Fruit fly (Drosophila melanogaster): ENCODE measurements around the gene ppk22.

The ppk22 gene

dm6 chr3R:24828234-24828633, 31.4 kb downstream of the ppk22 start, which contains the start of gene RabX4 (continued):
- TF ChIP-seq NC2α (GFP tag; optimal IDR thresholded peaks at IDR 0.05): no peak
- no peak for TF ChIP-seq CG17361 (GFP tag; IDR thresholded peaks at IDR 0.05)
- TF ChIP-seq CG7271 (tag; optimal IDR thresholded peaks at IDR 0.05): no peak
- no peak for TF ChIP-seq pfk (GFP tag; optimal IDR thresholded peaks at IDR 0.05)
- no peak for TF ChIP-seq CG3838 (GFP tag; optimal IDR thresholded peaks at IDR 0.05)
- no peak for TF ChIP-seq CG12744 (GFP tag; optimal IDR thresholded peaks at IDR 0.05)
- TF ChIP-seq ewg (GFP tag; optimal IDR thresholded peaks at IDR 0.05): peak; percentile 99
- no peak for TF ChIP-seq ttk (GFP tag; IDR thresholded peaks at IDR 0.05)
- no peak for TF ChIP-seq vfl (GFP tag; optimal IDR thresholded peaks at IDR 0.05)
- no peak for TF ChIP-seq CG10321 (GFP tag; IDR thresholded peaks at IDR 0.05)
- TF ChIP-seq pb (GFP tag; optimal IDR thresholded peaks at IDR 0.05): no peak
- TF ChIP-seq pita (GFP tag; optimal IDR thresholded peaks at IDR 0.05): no peak
- TF ChIP-seq CG18011 (GFP tag; optimal IDR thresholded peaks at IDR 0.05): no peak
- no peak for TF ChIP-seq CG34422 (GFP tag; IDR thresholded peaks at IDR 0.05)
- no peak for TF ChIP-seq jigr1 (GFP tag; IDR thresholded peaks at IDR 0.05)
- TF ChIP-seq CG17359 (tag; optimal IDR thresholded peaks at IDR 0.05): no peak
- TF ChIP-seq fru (optimal IDR thresholded peaks at IDR 0.05): no peak
- no peak for TF ChIP-seq z (GFP tag; IDR thresholded peaks at IDR 0.05)
- peak; percentile 30 for TF ChIP-seq nerfin-1 (tag; optimal IDR thresholded peaks at IDR 0.05)
- TF ChIP-seq tin (GFP tag; optimal IDR thresholded peaks at IDR 0.05): no peak
- TF ChIP-seq CG6272 (GFP tag; IDR thresholded peaks at IDR 0.05): no peak
- no peak for TF ChIP-seq emc (GFP tag; optimal IDR thresholded peaks at IDR 0.05)
- TF ChIP-seq sens (GFP tag): peak; percentile 70
- no peak for TF ChIP-seq CG8089 (GFP tag; optimal IDR thresholded peaks at IDR 0.05)
- TF ChIP-seq lov (optimal IDR thresholded peaks at IDR 0.05): no peak
- no peak for TF ChIP-seq lov (GFP tag; IDR thresholded peaks at IDR 0.05)
- peak; percentile 53 for TF ChIP-seq Med (GFP tag)
- TF ChIP-seq CG15073 (GFP tag; optimal IDR thresholded peaks at IDR 0.05): no peak
- no peak for TF ChIP-seq Eip74EF (GFP tag; optimal IDR thresholded peaks at IDR 0.05)
- TF ChIP-seq CG8388 (GFP tag; optimal IDR thresholded peaks at IDR 0.05): no peak
- no peak for TF ChIP-seq CG3407 (GFP tag; optimal IDR thresholded peaks at IDR 0.05)
- TF ChIP-seq Taf1 (GFP tag; IDR thresholded peaks at IDR 0.05): no peak
- TF ChIP-seq pum (GFP tag; optimal IDR thresholded peaks at IDR 0.05): no peak
- no peak for TF ChIP-seq CG7556 (GFP tag; optimal IDR thresholded peaks at IDR 0.05)
- no peak for TF ChIP-seq CG7839 (tag; optimal IDR thresholded peaks at IDR 0.05)
- no peak for TF ChIP-seq CG18476 (GFP tag; optimal IDR thresholded peaks at IDR 0.05)
- TF ChIP-seq ara (GFP tag; IDR thresholded peaks at IDR 0.05): no peak
- no peak for TF ChIP-seq CG18764 (GFP tag; optimal IDR thresholded peaks at IDR 0.05)
- no peak for TF ChIP-seq CG11247 (GFP tag; IDR thresholded peaks at IDR 0.05)
- no peak for TF ChIP-seq CG5245 (GFP tag; optimal IDR thresholded peaks at IDR 0.05)
- TF ChIP-seq Dref (GFP tag; IDR thresholded peaks at IDR 0.05): peak; percentile 48
- TF ChIP-seq ems (GFP tag; optimal IDR thresholded peaks at IDR 0.05): no peak
- no peak for TF ChIP-seq btn (GFP tag; optimal IDR thresholded peaks at IDR 0.05)
- no peak for TF ChIP-seq CG10959 (GFP tag; IDR thresholded peaks at IDR 0.05)
- peak; percentile 22 for TF ChIP-seq pzg (GFP tag; optimal IDR thresholded peaks at IDR 0.05)
- TF ChIP-seq aop (GFP tag; IDR thresholded peaks at IDR 0.05): no peak
- no peak for TF ChIP-seq CG15601 (tag; optimal IDR thresholded peaks at IDR 0.05)
- TF ChIP-seq insv (GFP tag; optimal IDR thresholded peaks at IDR 0.05): no peak
- no peak for TF ChIP-seq Mrtf (GFP tag; IDR thresholded peaks at IDR 0.05)
- TF ChIP-seq HmgD (GFP tag; optimal IDR thresholded peaks at IDR 0.05): no peak
- TF ChIP-seq Nf-YA (GFP tag; IDR thresholded peaks at IDR 0.05): no peak
- no peak for TF ChIP-seq sob (GFP tag; IDR thresholded peaks at IDR 0.05)
- TF ChIP-seq tna (GFP tag; IDR thresholded peaks at IDR 0.05; ENCODE audit: partially characterized antibody): no peak
- no peak for TF ChIP-seq CG4404 (GFP tag; IDR thresholded peaks at IDR 0.05)
